Fruit fly (Drosophila melanogaster): ENCODE data around the gene Mi-2.

Mi-2 gene

DNA sequence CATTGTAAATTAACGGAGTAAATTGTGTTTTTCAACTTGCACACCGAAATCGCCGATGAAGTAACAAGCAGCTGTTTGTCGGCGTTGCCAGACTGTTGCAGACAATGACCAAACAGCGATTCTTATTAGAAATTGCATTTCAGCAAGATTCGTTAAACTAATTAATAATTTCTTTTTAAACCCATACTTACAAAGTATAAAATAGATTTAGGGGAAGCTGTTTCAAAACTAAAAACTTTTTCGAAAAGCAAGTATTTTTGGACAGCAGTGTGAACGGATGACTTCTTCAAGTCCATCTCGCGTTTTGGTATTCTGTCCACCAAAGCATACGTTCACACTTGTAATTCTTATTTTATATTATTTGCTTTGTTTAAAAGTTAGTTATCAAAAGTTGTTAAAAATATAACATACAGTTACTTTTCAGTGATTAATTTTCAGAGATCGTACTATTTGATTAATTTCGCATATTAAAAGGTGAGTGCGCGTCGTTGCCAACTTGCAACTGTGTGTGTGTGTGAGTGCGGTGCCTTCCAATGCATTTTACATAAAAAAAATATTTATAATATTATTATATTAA, 18.5 kb upstream of the Mi-2 start, which contains the start of the genes CG8004 and RhoGDI (continued):
- TF ChIP-seq CG17186 (GFP tag; optimal IDR thresholded peaks at IDR 0.05), result peak; percentile 44
- no peak for TF ChIP-seq Spps (tag; optimal IDR thresholded peaks at IDR 0.05)
- TF ChIP-seq Optix (GFP tag; IDR thresholded peaks at IDR 0.05), result no peak
- peak; percentile 39 for TF ChIP-seq CG10209 (GFP tag; optimal IDR thresholded peaks at IDR 0.05)
- TF ChIP-seq sqz (GFP tag; optimal IDR thresholded peaks at IDR 0.05), result no peak
- TF ChIP-seq usp (GFP tag; optimal IDR thresholded peaks at IDR 0.05), result no peak
- TF ChIP-seq HLH3B (GFP tag; IDR thresholded peaks at IDR 0.05), result no peak
- TF ChIP-seq CG32532 (GFP tag; IDR thresholded peaks at IDR 0.05), result peak; percentile 76
- TF ChIP-seq CG1602 (GFP tag; optimal IDR thresholded peaks at IDR 0.05), result peak; percentile 63
- no peak for TF ChIP-seq ham (GFP tag; IDR thresholded peaks at IDR 0.05)
- no peak for TF ChIP-seq CG10959 (GFP tag; IDR thresholded peaks at IDR 0.05)
- no peak for TF ChIP-seq CG8281 (tag; optimal IDR thresholded peaks at IDR 0.05)
- TF ChIP-seq Rfx (GFP tag; IDR thresholded peaks at IDR 0.05), result peak; percentile 72
- TF ChIP-seq GATAe (GFP tag; conservative IDR thresholded peaks at IDR 0.05), result no peak
- no peak for TF ChIP-seq ro (GFP tag; IDR thresholded peaks at IDR 0.05)
- peak; percentile 63 for TF ChIP-seq CG17328 (GFP tag; IDR thresholded peaks at IDR 0.05)
- TF ChIP-seq CG7745 (tag; optimal IDR thresholded peaks at IDR 0.05), result no peak
- peak; percentile 90 for TF ChIP-seq trem (tag; optimal IDR thresholded peaks at IDR 0.05)
- no peak; the same call in 2 of the 3 replicates for TF ChIP-seq CG11456 (GFP tag; IDR thresholded peaks at IDR 0.05)
- peak; percentile 14 for TF ChIP-seq CG9876 (GFP tag; optimal IDR thresholded peaks at IDR 0.05)
- peak; percentile 84 for TF ChIP-seq CG2120 (GFP tag; optimal IDR thresholded peaks at IDR 0.05)
- peak; percentile 62 for TF ChIP-seq Abd-B (GFP tag; optimal IDR thresholded peaks at IDR 0.05)
- TF ChIP-seq CG7357 (GFP tag; IDR thresholded peaks at IDR 0.05), result peak; percentile 96
- TF ChIP-seq bsh (GFP tag; optimal IDR thresholded peaks at IDR 0.05), result peak in 1 of 2 experiments; percentile 54
- TF ChIP-seq HmgZ (tag; optimal IDR thresholded peaks at IDR 0.05), result peak; percentile 75
- peak; percentile 60 for TF ChIP-seq CG7839 (tag; optimal IDR thresholded peaks at IDR 0.05)
- TF ChIP-seq CG17802 (tag; optimal IDR thresholded peaks at IDR 0.05), result peak; percentile 79
- peak; percentile 49 for TF ChIP-seq p53 (GFP tag; optimal IDR thresholded peaks at IDR 0.05)
- TF ChIP-seq Poxn (GFP tag; IDR thresholded peaks at IDR 0.05), result no peak
- no peak for TF ChIP-seq CG14965 (GFP tag; optimal IDR thresholded peaks at IDR 0.05; ENCODE audit: borderline replicate concordance)
- peak; percentile 73 for TF ChIP-seq B-H2 (GFP tag; optimal IDR thresholded peaks at IDR 0.05)
- TF ChIP-seq CG30020 (tag; optimal IDR thresholded peaks at IDR 0.05), result peak; percentile 85
- no peak for TF ChIP-seq br (optimal IDR thresholded peaks at IDR 0.05)
- TF ChIP-seq Elba2 (GFP tag; optimal IDR thresholded peaks at IDR 0.05), result peak; percentile 94
- TF ChIP-seq CG12744 (GFP tag; optimal IDR thresholded peaks at IDR 0.05), result peak; percentile 54
- peak; percentile 0 for TF ChIP-seq emc (GFP tag; optimal IDR thresholded peaks at IDR 0.05)
- peak; percentile 9 for TF ChIP-seq HHEX (GFP tag; optimal IDR thresholded peaks at IDR 0.05)
- peak; percentile 28 for TF ChIP-seq dm (GFP tag; optimal IDR thresholded peaks at IDR 0.05)
- TF ChIP-seq Hr39 (optimal IDR thresholded peaks at IDR 0.05), result no peak
- TF ChIP-seq CG31365 (tag; optimal IDR thresholded peaks at IDR 0.05), result no peak
- TF ChIP-seq NFAT (GFP tag; IDR thresholded peaks at IDR 0.05), result peak; percentile 35; the same call in 1 of the 2 replicates
- no peak for TF ChIP-seq unc-4 (GFP tag; IDR thresholded peaks at IDR 0.05; ENCODE audit: partially characterized antibody)
- TF ChIP-seq MBD-R2 (GFP tag; IDR thresholded peaks at IDR 0.05), result peak; percentile 85
- peak; percentile 76 for TF ChIP-seq vvl (GFP tag; IDR thresholded peaks at IDR 0.05)
- TF ChIP-seq CG13123 (GFP tag; optimal IDR thresholded peaks at IDR 0.05), result peak; percentile 45
- no peak; the same call in 1 of the 2 replicates for TF ChIP-seq Atf6 (GFP tag; IDR thresholded peaks at IDR 0.05)
- TF ChIP-seq CG7786 (GFP tag; optimal IDR thresholded peaks at IDR 0.05), result peak; percentile 74
- peak; percentile 74 for TF ChIP-seq Xbp1 (GFP tag; optimal IDR thresholded peaks at IDR 0.05)
- no peak for TF ChIP-seq CG32767 (GFP tag; IDR thresholded peaks at IDR 0.05)
- TF ChIP-seq CG12769 (tag; optimal IDR thresholded peaks at IDR 0.05), result peak; percentile 59
- TF ChIP-seq CG5953 (GFP tag; IDR thresholded peaks at IDR 0.05), result peak; percentile 50; the same call in 1 of the 2 replicates
- TF ChIP-seq Hmx (GFP tag; optimal IDR thresholded peaks at IDR 0.05), result peak; percentile 33

Data from whole organism, embryonic.